Worm (Caenorhabditis elegans): ENCODE results near the gene W06D11.5.

DNA sequence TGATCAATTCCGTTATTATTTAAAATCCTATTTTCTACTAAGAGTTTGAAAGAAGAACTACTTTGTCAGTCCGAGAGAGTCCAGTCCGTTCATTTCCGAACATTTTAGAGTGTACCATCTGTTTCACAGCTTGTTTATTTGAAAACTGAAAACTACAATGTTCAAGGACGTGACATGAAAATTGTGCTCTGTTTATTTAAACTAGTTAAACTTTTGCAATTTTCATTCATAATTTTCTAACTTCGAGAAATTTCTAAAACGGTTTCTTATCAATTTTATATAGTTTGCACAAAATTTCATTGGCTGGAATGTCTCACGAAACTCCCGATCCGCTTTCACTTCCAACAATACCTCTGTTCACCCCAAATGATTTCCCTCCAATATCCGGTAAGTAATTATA is 19.5 kb upstream of the W06D11.5 start, which contains the start of gene C04B4.1:
- TF ChIP-seq unc-120 (tag; optimal IDR thresholded peaks at IDR 0.05; ENCODE audit: poor library complexity, severe bottlenecking), result no peak
- no peak for TF ChIP-seq pha-4 (tag; optimal IDR thresholded peaks at IDR 0.05)
- no peak for TF ChIP-seq elt-1 (tag; optimal IDR thresholded peaks at IDR 0.05; ENCODE audit: borderline replicate concordance, insufficient read depth)
- no peak for TF ChIP-seq snpc-4 (tag; optimal IDR thresholded peaks at IDR 0.05)
- no peak for TF ChIP-seq nhr-237 (tag; optimal IDR thresholded peaks at IDR 0.05)
- TF ChIP-seq ceh-39 (tag; optimal IDR thresholded peaks at IDR 0.05), result no peak
- TF ChIP-seq nhr-12 (tag; optimal IDR thresholded peaks at IDR 0.05), result no peak

Data from whole organism, mixed stage, embryonic.